Worm (Caenorhabditis elegans): ENCODE measurements around the gene ZK1307.9.

ce11 chrII:9618759-9619158 is 30.5 kb upstream of the ZK1307.9 start:
- TF ChIP-seq nhr-12 (tag; optimal IDR thresholded peaks at IDR 0.05) (no peak), elt-2 (tag; optimal IDR thresholded peaks at IDR 0.05) (no peak), nhr-237 (tag; optimal IDR thresholded peaks at IDR 0.05) (no peak), lin-39 (tag; optimal IDR thresholded peaks at IDR 0.05) (no peak), ceh-16 (tag; optimal IDR thresholded peaks at IDR 0.05) (no peak)
